Fruit fly (Drosophila melanogaster) whole organism, adult: Measurements from ENCODE around the gene Fitm.

ENCODE experiments used
- CG11617 ChIP-seq: fragments of 200-800 bp; sonication (Bioruptor generic); optimal IDR thresholded peaks from 2 replicates; lab custom pipeline; 2017; ENCODE audit warnings: mild to moderate bottlenecking, missing biosample characterization, missing genetic modification reagents, missing genetic modification characterization
- CG7101 ChIP-seq: fragments of 200-800 bp; sonication (Bioruptor generic); optimal IDR thresholded peaks from 2 replicates; lab custom pipeline; 2018; ENCODE audit warnings: missing biosample characterization, mild to moderate bottlenecking, missing genetic modification characterization, moderate library complexity
- Crg-1 ChIP-seq: fragments of 200-800 bp; sonication (Bioruptor generic); optimal IDR thresholded peaks from 2 replicates; lab custom pipeline; 2016; ENCODE audit warnings: missing biosample characterization, missing genetic modification characterization

- TF ChIP-seq Crg-1 (no peak), CG7101 (tag; lab: Kevin White, UChicago) (no peak), CG11617 (no peak)
Observed at dm6 chr3L:5125202-5125601, 20.7 kb downstream of the Fitm start.
